Worm (Caenorhabditis elegans) whole organism, L4 larva: ENCODE measurements around the gene C50F4.16.
A peak's percentile ranks its signal among the peaks of the same experiment; 100 is the strongest.

Experiments
- F26F4.8 ChIP-seq: fragments of 200-800 bp; sonication (Bioruptor generic); conservative IDR thresholded peaks from 2 replicates; pipeline ENCODE4 v1.3.6; 2022; ENCODE audit warnings: missing genetic modification characterization, missing compliant biosample characterization
- F37D6.2 ChIP-seq: sonication (generic microtip); optimal IDR thresholded peaks from 2 replicates; lab custom pipeline; 2016; ENCODE audit warnings: mild to moderate bottlenecking, missing genetic modification characterization, missing compliant biosample characterization
- T20F7.1 ChIP-seq: fragments of 200-800 bp; sonication (Bioruptor generic); optimal IDR thresholded peaks from 2 replicates; lab custom pipeline; 2018; ENCODE audit warnings: mild to moderate bottlenecking, missing genetic modification characterization, missing compliant biosample characterization
- T26A8.4 ChIP-seq: fragments of 200-800 bp; sonication (Bioruptor generic); IDR thresholded peaks from 2 replicates; pipeline ENCODE4 v1.3.6; 2022; ENCODE audit warnings: missing genetic modification characterization, missing compliant biosample characterization
- Y105C5A.15 ChIP-seq: fragments of 200-800 bp; sonication (Bioruptor generic); IDR thresholded peaks from 2 replicates; pipeline ENCODE4 v1.3.6; 2022; ENCODE audit warnings: missing genetic modification characterization, missing compliant biosample characterization
- Y48G9A.11 ChIP-seq: fragments of 200-800 bp; sonication (Bioruptor generic); IDR thresholded peaks from 2 replicates; pipeline ENCODE4 v1.3.6; 2022; ENCODE audit warnings: missing genetic modification reagents, missing genetic modification characterization, missing compliant biosample characterization
- Y5F2A.4 ChIP-seq: fragments of 200-800 bp; sonication (Bioruptor generic); optimal IDR thresholded peaks from 2 replicates; lab custom pipeline; 2018; ENCODE audit warnings: mild to moderate bottlenecking, missing genetic modification characterization, missing compliant biosample characterization
- aha-1 ChIP-seq: fragments of 150-350 bp; peaks from one replicate; lab custom pipeline; 2014; ENCODE audit warnings: missing biosample characterization, missing genetic modification characterization
- arid-1 ChIP-seq: fragments of 200-800 bp; sonication (Bioruptor generic); conservative IDR thresholded peaks from 2 replicates; pipeline ENCODE4 v1.3.6; 2022; ENCODE audit warnings: missing genetic modification reagents, missing genetic modification characterization, missing compliant biosample characterization
- attf-4 ChIP-seq: sonication (generic microtip); optimal IDR thresholded peaks from 3 replicates; lab custom pipeline; 2017; ENCODE audit warnings: missing biosample characterization, missing genetic modification characterization
- ceh-44 ChIP-seq: fragments of 200-800 bp; sonication (Bioruptor generic); IDR thresholded peaks from 2 replicates; pipeline ENCODE4 v1.3.6; 2022; ENCODE audit warnings: missing genetic modification reagents, missing genetic modification characterization, missing compliant biosample characterization
- ceh-82 ChIP-seq: sonication (generic microtip); optimal IDR thresholded peaks from 2 replicates; lab custom pipeline; 2017; ENCODE audit warnings: missing biosample characterization, missing genetic modification characterization
- ces-1 ChIP-seq: fragments of 150-350 bp; sonication (generic microtip); optimal IDR thresholded peaks from 4 replicates; lab custom pipeline; 2014; ENCODE audit warnings: missing biosample characterization, missing genetic modification reagents, missing genetic modification characterization
- daf-16 ChIP-seq, 3 experiments: sonication (generic microtip); optimal IDR thresholded peaks; 2 replicates each; lab custom pipeline; 2016 to 2017; ENCODE audit warnings: missing genetic modification characterization in 3 of 3, missing genetic modification reagents in 3 of 3, mild to moderate bottlenecking in 2 of 3, missing compliant biosample characterization in 2 of 3, missing biosample characterization in 1 of 3, moderate library complexity in 1 of 3
- daf-8 ChIP-seq: fragments of 200-800 bp; sonication (Bioruptor generic); IDR thresholded peaks from 2 replicates; pipeline ENCODE4 v1.3.6; 2022; ENCODE audit warnings: missing genetic modification characterization, missing compliant biosample characterization
- dmd-6 ChIP-seq: fragments of 200-800 bp; sonication (Bioruptor generic); IDR thresholded peaks from 2 replicates; pipeline ENCODE4 v1.3.6; 2022; ENCODE audit warnings: missing genetic modification reagents, missing genetic modification characterization, missing compliant biosample characterization
- dpl-1 ChIP-seq: fragments of 150-350 bp; optimal IDR thresholded peaks from 2 replicates; lab custom pipeline; 2014; ENCODE audit warnings: missing biosample characterization, missing genetic modification reagents, missing genetic modification characterization
- dve-1 ChIP-seq: sonication (generic microtip); optimal IDR thresholded peaks from 2 replicates; lab custom pipeline; 2017; ENCODE audit warnings: antibody characterized with exemption, mild to moderate bottlenecking, missing genetic modification characterization, missing compliant biosample characterization; ENCODE audit not compliant: insufficient read depth
- egl-27 ChIP-seq: sonication (generic microtip); optimal IDR thresholded peaks from 3 replicates; lab custom pipeline; 2017; ENCODE audit warnings: missing biosample characterization, missing genetic modification reagents, missing genetic modification characterization
- fkh-10 ChIP-seq: fragments of 150-350 bp; optimal IDR thresholded peaks from 2 replicates; lab custom pipeline; 2014; ENCODE audit warnings: missing biosample characterization, missing genetic modification reagents, missing genetic modification characterization
- fos-1 ChIP-seq: fragments of 150-350 bp; optimal IDR thresholded peaks from 2 replicates; lab custom pipeline; 2014; ENCODE audit warnings: missing biosample characterization, missing genetic modification characterization
- hif-1 ChIP-seq, 2 experiments: sonication (generic microtip); optimal IDR thresholded peaks; 2 replicates each; lab custom pipeline; 2016 to 2017; ENCODE audit warnings: missing compliant biosample characterization in 2 of 2, missing genetic modification characterization in 2 of 2, missing genetic modification reagents in 2 of 2, missing genotype in 2 of 2, mild to moderate bottlenecking in 1 of 2
- hlh-11 ChIP-seq: fragments of 200-800 bp; sonication (Bioruptor generic); optimal IDR thresholded peaks from 2 replicates; lab custom pipeline; 2018; ENCODE audit warnings: mild to moderate bottlenecking, missing genetic modification characterization, missing compliant biosample characterization
- hlh-30 ChIP-seq: sonication (generic microtip); optimal IDR thresholded peaks from 2 replicates; lab custom pipeline; 2017; ENCODE audit warnings: antibody characterized with exemption, mild to moderate bottlenecking, missing genetic modification characterization, missing compliant biosample characterization; ENCODE audit not compliant: insufficient read depth
- lin-29 ChIP-seq: fragments of 200-800 bp; sonication (Bioruptor generic); IDR thresholded peaks from 2 replicates; pipeline ENCODE4 v1.3.6; 2022; ENCODE audit warnings: missing genetic modification reagents, missing genetic modification characterization, missing compliant biosample characterization
- lsy-2 ChIP-seq, 2 experiments: fragments of 150-350 bp in 1 of 2; sonication (generic microtip) in 1 of 2; optimal IDR thresholded peaks; 2 replicates each; lab custom pipeline; 2014 to 2017; ENCODE audit warnings: missing biosample characterization in 2 of 2, missing genetic modification characterization in 2 of 2
- madf-5 ChIP-seq, 2 experiments: fragments of 200-800 bp; sonication (Bioruptor generic); IDR thresholded peaks; 2 replicates each; pipeline ENCODE4 v1.3.6; 2022; ENCODE audit warnings: missing compliant biosample characterization in 2 of 2, missing genetic modification characterization in 2 of 2
- madf-9 ChIP-seq: fragments of 200-800 bp; sonication (Bioruptor generic); conservative IDR thresholded peaks from 2 replicates; pipeline ENCODE4 v1.3.6; 2022; ENCODE audit warnings: missing genetic modification reagents, missing genetic modification characterization, missing compliant biosample characterization
- mdt-29 ChIP-seq: fragments of 200-800 bp; sonication (Bioruptor generic); IDR thresholded peaks from 2 replicates; pipeline ENCODE4 v1.3.6; 2022; ENCODE audit warnings: missing genetic modification reagents, missing genetic modification characterization, missing compliant biosample characterization
- nhr-102 ChIP-seq: sonication (generic microtip); optimal IDR thresholded peaks from 2 replicates; lab custom pipeline; 2016; ENCODE audit warnings: mild to moderate bottlenecking, missing genetic modification characterization, moderate library complexity, missing compliant biosample characterization
- nhr-11 ChIP-seq: fragments of 150-350 bp; optimal IDR thresholded peaks from 2 replicates; lab custom pipeline; 2014; ENCODE audit warnings: missing biosample characterization, missing genetic modification characterization
- nhr-237 ChIP-seq: sonication (generic microtip); optimal IDR thresholded peaks from 2 replicates; lab custom pipeline; 2017; ENCODE audit warnings: missing biosample characterization, missing genetic modification characterization
- nhr-6 ChIP-seq: fragments of 150-350 bp; optimal IDR thresholded peaks from 2 replicates; lab custom pipeline; 2014; ENCODE audit warnings: missing biosample characterization, missing genetic modification characterization
- nhr-77 ChIP-seq: fragments of 150-350 bp; optimal IDR thresholded peaks from 2 replicates; lab custom pipeline; 2014; ENCODE audit warnings: missing biosample characterization, missing genetic modification characterization
- pha-4 ChIP-seq, 2 experiments: fragments of 150-350 bp in 1 of 2; fragments of 200-800 bp in 1 of 2; sonication (Bioruptor generic) in 1 of 2; IDR thresholded peaks in 1 of 2; optimal IDR thresholded peaks in 1 of 2; 2 replicates each; pipeline versions ENCODE4 v1.3.6 to Lab custom; 2014 to 2022; ENCODE audit warnings: missing genetic modification characterization in 2 of 2, missing genetic modification reagents in 2 of 2, missing biosample characterization in 1 of 2, missing compliant biosample characterization in 1 of 2
- saeg-2 ChIP-seq: fragments of 200-800 bp; sonication (Bioruptor generic); IDR thresholded peaks from 2 replicates; pipeline ENCODE4 v1.3.6; 2022; ENCODE audit warnings: missing genetic modification reagents, missing genetic modification characterization, missing compliant biosample characterization
- sdz-12 ChIP-seq: fragments of 200-800 bp; sonication (Bioruptor generic); optimal IDR thresholded peaks from 2 replicates; lab custom pipeline; 2018; ENCODE audit warnings: mild to moderate bottlenecking, missing genetic modification characterization, missing compliant biosample characterization
- set-16 ChIP-seq: fragments of 200-800 bp; sonication (Bioruptor generic); IDR thresholded peaks from 2 replicates; pipeline ENCODE4 v1.3.6; 2022; ENCODE audit warnings: missing genetic modification reagents, missing genetic modification characterization, missing compliant biosample characterization
- skn-1 ChIP-seq: fragments of 150-350 bp; optimal IDR thresholded peaks from 2 replicates; lab custom pipeline; 2014; ENCODE audit warnings: missing biosample characterization, missing genetic modification characterization
- snpc-1.2 ChIP-seq: fragments of 200-800 bp; sonication (Bioruptor generic); IDR thresholded peaks from 2 replicates; pipeline ENCODE4 v1.3.6; 2022; ENCODE audit warnings: missing genetic modification reagents, missing genetic modification characterization, missing compliant biosample characterization
- spr-1 ChIP-seq: sonication (generic microtip); optimal IDR thresholded peaks from 2 replicates; lab custom pipeline; 2016; ENCODE audit warnings: mild to moderate bottlenecking, missing genetic modification characterization, missing compliant biosample characterization
- unc-62 ChIP-seq, 3 experiments: fragments of 150-350 bp in 1 of 3; sonication (generic microtip); optimal IDR thresholded peaks in 2 of 3; peaks in 1 of 3; 1 replicate in 1 of 3; 2 replicates in 2 of 3; lab custom pipeline; 2014 to 2017; ENCODE audit warnings: missing biosample characterization in 3 of 3, missing genetic modification characterization in 3 of 3, missing genetic modification reagents in 3 of 3, missing genotype in 1 of 3
- zag-1 ChIP-seq: fragments of 150-350 bp; optimal IDR thresholded peaks from 2 replicates; lab custom pipeline; 2014; ENCODE audit warnings: missing biosample characterization, missing genetic modification characterization
- zfp-3 ChIP-seq: fragments of 200-800 bp; sonication (Bioruptor generic); conservative IDR thresholded peaks from 2 replicates; pipeline ENCODE4 v1.3.6; 2022; ENCODE audit warnings: missing genetic modification reagents, missing genetic modification characterization, missing compliant biosample characterization
- zip-11 ChIP-seq: fragments of 200-800 bp; sonication (Bioruptor generic); IDR thresholded peaks from 2 replicates; pipeline ENCODE4 v1.3.6; 2022; ENCODE audit warnings: missing genetic modification characterization, missing compliant biosample characterization
- ztf-11 ChIP-seq: fragments of 150-350 bp; optimal IDR thresholded peaks from 2 replicates; lab custom pipeline; 2014; ENCODE audit warnings: missing biosample characterization, missing genetic modification characterization

The C50F4.16 gene

DNA sequence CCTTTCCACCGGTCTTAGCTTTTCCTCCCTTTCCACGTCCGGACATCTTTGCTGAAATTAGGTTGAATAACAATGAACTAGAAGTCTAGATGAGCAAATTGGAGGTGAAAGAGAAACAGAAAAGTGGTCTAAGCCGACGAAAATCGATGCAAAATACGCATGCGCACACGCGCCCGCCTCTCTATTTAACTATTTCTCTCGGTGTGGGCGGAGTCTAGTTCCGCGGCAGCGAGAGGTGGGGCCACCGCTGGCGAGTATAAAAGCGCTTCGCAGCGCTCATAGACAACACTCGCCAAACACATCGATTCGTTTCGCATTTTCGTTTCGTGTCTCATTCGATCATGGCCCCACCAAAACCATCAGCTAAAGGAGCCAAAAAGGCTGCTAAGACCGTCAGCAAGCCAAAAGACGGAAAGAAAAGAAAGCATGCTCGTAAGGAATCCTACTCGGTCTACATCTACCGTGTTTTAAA is 3.9 kb upstream of the C50F4.16 start, which contains the start of the genes his-35 and his-41 (continued):
- peak; percentile 27; the same call in 1 of the 2 replicates for TF ChIP-seq dmd-6
- peak in 1 of 2 experiments; percentile 46 for TF ChIP-seq lsy-2 (tag; optimal IDR thresholded peaks at IDR 0.05; lab: Kevin White, UChicago)
- no peak for TF ChIP-seq lin-29 (GFP tag; lab: Robert Waterston, UW)
- peak; percentile 27 for TF ChIP-seq dpl-1 (GFP tag; lab: Kevin White, UChicago)
- TF ChIP-seq F37D6.2 (tag; lab: Kevin White, UChicago) = peak; percentile 12
- TF ChIP-seq nhr-102 (tag; lab: Kevin White, UChicago) = peak; percentile 44
- peak in 1 of 2 experiments; percentile 81 for TF ChIP-seq unc-62 (GFP tag; optimal IDR thresholded peaks at IDR 0.05 in 1 of 2; lab: Kevin White, UChicago)
- TF ChIP-seq unc-62 (tag; optimal IDR thresholded peaks at IDR 0.05; lab: Kevin White, UChicago) = no peak
- no peak for TF ChIP-seq F26F4.8 (GFP tag; lab: Robert Waterston, UW)
- TF ChIP-seq aha-1 (tag; lab: Kevin White, UChicago) = peak; percentile 96
- peak; percentile 59 for TF ChIP-seq hlh-11
- no peak for TF ChIP-seq mdt-29 (GFP tag; lab: Robert Waterston, UW)

DNA sequence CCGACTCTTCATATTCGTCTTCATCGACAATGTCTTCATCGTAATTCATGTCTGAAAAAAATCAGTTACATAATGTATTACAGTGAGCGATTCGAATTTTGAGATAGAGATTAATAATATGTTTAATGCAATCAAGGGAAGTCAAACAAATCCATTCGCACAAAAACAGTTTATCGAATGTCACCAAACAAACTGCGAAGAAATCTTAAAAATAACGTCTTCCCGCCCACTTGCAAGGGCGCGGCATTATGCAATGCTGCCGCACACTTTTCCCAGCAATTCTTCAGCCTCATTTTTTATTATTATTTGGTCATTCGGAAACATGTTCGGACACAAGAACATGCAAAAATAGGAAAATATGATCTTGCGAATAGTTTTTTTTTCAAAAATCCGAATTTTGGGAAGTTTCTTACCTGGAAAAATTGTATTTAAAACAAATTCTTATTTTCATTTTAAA is 2.8 kb upstream of the C50F4.16 start, which contains the start of gene mdf-1:
mdf-1 (minus strand) TSS at position 51 of the 457 bp plus-strand sequence.
- TF ChIP-seq skn-1 (tag; lab: Kevin White, UChicago) = no peak
- no peak for TF ChIP-seq set-16
- TF ChIP-seq zip-11 (GFP tag; lab: Robert Waterston, UW) = no peak
- TF ChIP-seq nhr-237 (tag; lab: Kevin White, UChicago) = no peak
- no peak for TF ChIP-seq fos-1
- TF ChIP-seq zag-1 (tag; lab: Kevin White, UChicago) = no peak
- no peak for TF ChIP-seq ceh-82
- no peak for TF ChIP-seq Y48G9A.11 (GFP tag; lab: Robert Waterston, UW)
- TF ChIP-seq Y105C5A.15 (GFP tag; lab: Robert Waterston, UW) = no peak
- TF ChIP-seq ztf-11 (tag; lab: Kevin White, UChicago) = no peak
- no peak for TF ChIP-seq fkh-10 (GFP tag; lab: Kevin White, UChicago)
- TF ChIP-seq snpc-1.2 (GFP tag; lab: Robert Waterston, UW) = no peak
- peak; percentile 19; the same call in 1 of the 2 replicates for TF ChIP-seq dmd-6
- TF ChIP-seq madf-9 (GFP tag; lab: Robert Waterston, UW) = peak; percentile 38; the same call in 1 of the 2 replicates
- TF ChIP-seq T20F7.1 (GFP tag; lab: Kevin White, UChicago) = peak; percentile 63
- TF ChIP-seq dpl-1 (GFP tag; lab: Kevin White, UChicago) = peak; percentile 91
- TF ChIP-seq madf-5 (GFP tag; IDR thresholded peaks at IDR 0.05; lab: Robert Waterston, UW) = no peak
- peak; percentile 75 for TF ChIP-seq dve-1
- no peak for TF ChIP-seq saeg-2 (GFP tag; lab: Robert Waterston, UW)
- peak; percentile 82 for TF ChIP-seq nhr-77 (tag; lab: Kevin White, UChicago)
- TF ChIP-seq spr-1 (tag; lab: Kevin White, UChicago) = peak; percentile 47
- peak; percentile 48 for TF ChIP-seq nhr-6 (tag; lab: Kevin White, UChicago)
- no peak for TF ChIP-seq F26F4.8 (GFP tag; lab: Robert Waterston, UW)
- no peak for TF ChIP-seq daf-8 (GFP tag; lab: Robert Waterston, UW)
- no peak for TF ChIP-seq attf-4 (tag; lab: Kevin White, UChicago)
- no peak for TF ChIP-seq Y5F2A.4 (GFP tag; lab: Kevin White, UChicago)
- peak; percentile 36 for TF ChIP-seq arid-1 (GFP tag; lab: Robert Waterston, UW)
- no peak for TF ChIP-seq ces-1 (GFP tag; lab: Kevin White, UChicago)
- no peak for TF ChIP-seq daf-16 (GFP tag; optimal IDR thresholded peaks at IDR 0.05; lab: Kevin White, UChicago)
- TF ChIP-seq daf-16 (tag; optimal IDR thresholded peaks at IDR 0.05; lab: Kevin White, UChicago) = peak; percentile 49
- no peak for TF ChIP-seq zfp-3 (GFP tag; lab: Robert Waterston, UW)
- TF ChIP-seq T26A8.4 (GFP tag; lab: Robert Waterston, UW) = peak; percentile 60; the same call in 1 of the 2 replicates
- TF ChIP-seq aha-1 (tag; lab: Kevin White, UChicago) = peak; percentile 87
- TF ChIP-seq pha-4 (GFP tag; IDR thresholded peaks at IDR 0.05; lab: Robert Waterston, UW) = 0 out of 2 replicates have a peak, but pooled peaks have one; percentile 43
- peak; percentile 38 for TF ChIP-seq pha-4 (tag; optimal IDR thresholded peaks at IDR 0.05; lab: Kevin White, UChicago)
- TF ChIP-seq hlh-30 (tag; lab: Kevin White, UChicago) = peak; percentile 58
- TF ChIP-seq hif-1 (tag; optimal IDR thresholded peaks at IDR 0.05; lab: Kevin White, UChicago) = peak in 1 of 2 experiments; percentile 33
- peak; percentile 26 for TF ChIP-seq nhr-11 (tag; lab: Kevin White, UChicago)
- no peak for TF ChIP-seq ceh-44 (GFP tag; lab: Robert Waterston, UW)
- no peak for TF ChIP-seq egl-27 (tag; lab: Kevin White, UChicago)
- TF ChIP-seq sdz-12 (GFP tag; lab: Kevin White, UChicago) = no peak
- TF ChIP-seq F37D6.2 (tag; lab: Kevin White, UChicago) = peak; percentile 23
